Fruit fly (Drosophila melanogaster) whole organism, embryonic: ENCODE data around the gene Nup107.

Source experiments
- Asciz ChIP-seq: fragments of 200-800 bp; sonication (Bioruptor generic); optimal IDR thresholded peaks from 2 replicates; lab custom pipeline; 2017; ENCODE audit warnings: missing biosample characterization, mild to moderate bottlenecking, missing genetic modification characterization, missing genetic modification reagents
- Atf-2 ChIP-seq: fragments of 200-800 bp; sonication (Bioruptor generic); optimal IDR thresholded peaks from 2 replicates; lab custom pipeline; 2016; ENCODE audit warnings: missing biosample characterization, missing genetic modification characterization
- BEAF-32 ChIP-seq: fragments of 200-800 bp; sonication (Bioruptor generic); optimal IDR thresholded peaks from 3 replicates; lab custom pipeline; 2017; ENCODE audit warnings: missing biosample characterization, missing genetic modification characterization, mild to moderate bottlenecking, moderate library complexity, missing genetic modification reagents
- CG10979 ChIP-seq: fragments of 200-800 bp; sonication (Bioruptor generic); optimal IDR thresholded peaks from 2 replicates; lab custom pipeline; 2018; ENCODE audit warnings: missing biosample characterization, mild to moderate bottlenecking, missing genetic modification characterization, moderate library complexity
- CG11504 ChIP-seq: fragments of 200-800 bp; sonication (Bioruptor generic); optimal IDR thresholded peaks from 3 replicates; lab custom pipeline; 2019; ENCODE audit warnings: missing biosample characterization, mild to moderate bottlenecking, missing genetic modification characterization, moderate library complexity
- CG12391 ChIP-seq: fragments of 200-800 bp; sonication (Bioruptor generic); optimal IDR thresholded peaks from 3 replicates; lab custom pipeline; 2018; ENCODE audit warnings: missing biosample characterization, mild to moderate bottlenecking, missing genetic modification characterization, moderate library complexity
- CG14667 ChIP-seq: fragments of 200-800 bp; sonication (Bioruptor generic); IDR thresholded peaks from 2 replicates; pipeline ENCODE4 v1.3.6; 2022; ENCODE audit warnings: missing biosample characterization, missing genetic modification characterization
- CG15011 ChIP-seq: fragments of 200-800 bp; sonication (Bioruptor generic); optimal IDR thresholded peaks from 3 replicates; lab custom pipeline; 2018; ENCODE audit warnings: missing biosample characterization, mild to moderate bottlenecking, missing genetic modification characterization
- CG16815 ChIP-seq: fragments of 200-800 bp; sonication (Bioruptor generic); optimal IDR thresholded peaks from 3 replicates; lab custom pipeline; 2017; ENCODE audit warnings: missing biosample characterization, mild to moderate bottlenecking, missing genetic modification characterization
- CG17359 ChIP-seq: fragments of 200-800 bp; sonication (Bioruptor generic); optimal IDR thresholded peaks from 3 replicates; lab custom pipeline; 2018; ENCODE audit warnings: missing biosample characterization, mild to moderate bottlenecking, missing genetic modification characterization, moderate library complexity
- CG17385 ChIP-seq: fragments of 200-800 bp; sonication (Bioruptor generic); optimal IDR thresholded peaks from 3 replicates; lab custom pipeline; 2018; ENCODE audit warnings: missing biosample characterization, mild to moderate bottlenecking, missing genetic modification characterization
- CG2199 ChIP-seq: fragments of 200-800 bp; sonication (Bioruptor generic); IDR thresholded peaks from 3 replicates; pipeline ENCODE4 v1.3.6; 2022; ENCODE audit warnings: missing biosample characterization, missing genetic modification characterization
- CG2712 ChIP-seq: fragments of 200-800 bp; optimal IDR thresholded peaks from 3 replicates; lab custom pipeline; 2019; ENCODE audit warnings: missing biosample characterization, mild to moderate bottlenecking, missing genetic modification characterization, moderate library complexity
- CG30020 ChIP-seq: fragments of 200-800 bp; optimal IDR thresholded peaks from 2 replicates; lab custom pipeline; 2019; ENCODE audit warnings: missing biosample characterization, mild to moderate bottlenecking, missing genetic modification characterization, moderate library complexity
- CG30403 ChIP-seq: fragments of 200-800 bp; sonication (Bioruptor generic); optimal IDR thresholded peaks from 3 replicates; lab custom pipeline; 2016; ENCODE audit warnings: missing biosample characterization, missing genetic modification characterization
- CG34376 ChIP-seq: fragments of 200-800 bp; sonication (Bioruptor generic); optimal IDR thresholded peaks from 2 replicates; lab custom pipeline; 2018; ENCODE audit warnings: missing biosample characterization, mild to moderate bottlenecking, missing genetic modification characterization
- CG4328 ChIP-seq: fragments of 200-800 bp; sonication (Bioruptor generic); optimal IDR thresholded peaks from 3 replicates; lab custom pipeline; 2017; ENCODE audit warnings: missing biosample characterization, missing genetic modification reagents, missing genetic modification characterization
- CG4424 ChIP-seq: fragments of 200-800 bp; sonication (Bioruptor generic); optimal IDR thresholded peaks from 3 replicates; lab custom pipeline; 2016; ENCODE audit warnings: missing biosample characterization, missing genetic modification characterization
- CG5953 ChIP-seq: fragments of 200-800 bp; sonication (Bioruptor generic); IDR thresholded peaks from 2 replicates; pipeline ENCODE4 v1.3.6; 2022; ENCODE audit warnings: missing biosample characterization, missing genetic modification characterization
- CG6683 ChIP-seq: fragments of 200-800 bp; sonication (Bioruptor generic); optimal IDR thresholded peaks from 2 replicates; lab custom pipeline; 2017; ENCODE audit warnings: missing biosample characterization, mild to moderate bottlenecking, missing genetic modification characterization, missing genetic modification reagents
- CG7372 ChIP-seq: fragments of 200-800 bp; sonication (Bioruptor generic); IDR thresholded peaks from 2 replicates; pipeline ENCODE4 v1.3.6; 2022; ENCODE audit warnings: missing biosample characterization, missing genetic modification characterization
- CG8765 ChIP-seq: fragments of 200-800 bp; sonication (Bioruptor generic); IDR thresholded peaks from 2 replicates; pipeline ENCODE4 v1.3.6; 2022; ENCODE audit warnings: missing biosample characterization, missing genetic modification characterization
- CHES-1-like ChIP-seq: fragments of 200-800 bp; sonication (Bioruptor generic); optimal IDR thresholded peaks from 2 replicates; lab custom pipeline; 2016; ENCODE audit warnings: missing biosample characterization, missing genetic modification characterization
- Dad ChIP-seq: fragments of 200-800 bp; sonication (Bioruptor generic); optimal IDR thresholded peaks from 3 replicates; lab custom pipeline; 2016; ENCODE audit warnings: missing biosample characterization, missing genetic modification characterization
- Dll ChIP-seq: fragments of 200-800 bp; sonication (Bioruptor generic); IDR thresholded peaks from 4 replicates; pipeline ENCODE4 v1.3.6; 2022; ENCODE audit warnings: missing biosample characterization, missing genetic modification characterization; ENCODE audit not compliant: partially characterized antibody
- Doc2 ChIP-seq: fragments of 200-800 bp; sonication (Bioruptor generic); IDR thresholded peaks from 2 replicates; pipeline ENCODE4 v1.3.6; 2022; ENCODE audit warnings: missing biosample characterization, missing genetic modification characterization
- H15 ChIP-seq: fragments of 200-800 bp; sonication (Bioruptor generic); IDR thresholded peaks from 3 replicates; pipeline ENCODE4 v1.3.6; 2022; ENCODE audit warnings: missing biosample characterization, missing genetic modification characterization
- Hey ChIP-seq: fragments of 200-800 bp; sonication (Bioruptor generic); optimal IDR thresholded peaks from 3 replicates; lab custom pipeline; 2018; ENCODE audit warnings: missing biosample characterization, mild to moderate bottlenecking, missing genetic modification characterization
- MESR4 ChIP-seq: fragments of 200-800 bp; sonication (Bioruptor generic); optimal IDR thresholded peaks from 2 replicates; lab custom pipeline; 2018; ENCODE audit warnings: missing biosample characterization, mild to moderate bottlenecking, missing genetic modification characterization, moderate library complexity
- Med ChIP-seq: fragments of 200-800 bp; sonication (Bioruptor generic); peaks from one replicate; lab custom pipeline; 2016; ENCODE audit warnings: missing biosample characterization, missing genetic modification characterization, mild to moderate bottlenecking, inconsistent platforms, moderate library complexity
- NC2β ChIP-seq: fragments of 200-800 bp; sonication (Bioruptor generic); optimal IDR thresholded peaks from 2 replicates; lab custom pipeline; 2016; ENCODE audit warnings: missing biosample characterization, missing genetic modification characterization
- Pdp1 ChIP-seq, 2 experiments: fragments of 200-800 bp; sonication (Bioruptor generic); optimal IDR thresholded peaks; 3 replicates each; lab custom pipeline; 2016; ENCODE audit warnings: missing biosample characterization in 2 of 2, missing genetic modification characterization in 2 of 2, mild to moderate bottlenecking in 1 of 2, moderate library complexity in 1 of 2
- Rfx ChIP-seq: fragments of 200-800 bp; sonication (Bioruptor generic); IDR thresholded peaks from 2 replicates; pipeline ENCODE4 v1.3.6; 2022; ENCODE audit warnings: missing biosample characterization, missing genetic modification characterization
- Sry-δ ChIP-seq: fragments of 200-800 bp; sonication (Bioruptor generic); optimal IDR thresholded peaks from 2 replicates; lab custom pipeline; 2016; ENCODE audit warnings: missing biosample characterization, missing genetic modification characterization
- Trl ChIP-seq, 3 experiments: fragments of >200 bp in 2 of 3; fragments of 200-800 bp in 1 of 3; sonication (Bioruptor generic) in 1 of 3; optimal IDR thresholded peaks; 2 replicates in 1 of 3; 3 replicates in 2 of 3; lab custom pipeline; 2016 to 2017; ENCODE audit warnings: missing biosample characterization in 1 of 3, missing genetic modification characterization in 1 of 3
- ase ChIP-seq: fragments of 200-800 bp; sonication (Bioruptor generic); IDR thresholded peaks from 3 replicates; pipeline ENCODE4 v1.3.6; 2022; ENCODE audit warnings: missing biosample characterization, missing genetic modification characterization
- az2 ChIP-seq: fragments of 200-800 bp; sonication (Bioruptor generic); optimal IDR thresholded peaks from 3 replicates; lab custom pipeline; 2016; ENCODE audit warnings: missing biosample characterization, missing genetic modification characterization
- bsh ChIP-seq, 2 experiments: fragments of 200-800 bp; sonication (Bioruptor generic); optimal IDR thresholded peaks; 2 replicates each; lab custom pipeline; 2017 to 2018; ENCODE audit warnings: mild to moderate bottlenecking in 2 of 2, missing biosample characterization in 2 of 2, missing genetic modification characterization in 2 of 2, moderate library complexity in 1 of 2
- hkb ChIP-seq, 2 experiments: fragments of 200-800 bp in 1 of 2; fragments of >200 bp in 1 of 2; sonication (Bioruptor generic) in 1 of 2; IDR thresholded peaks in 1 of 2; optimal IDR thresholded peaks in 1 of 2; 2 replicates each; pipeline versions ENCODE4 v1.3.6 to Lab custom; 2017 to 2022; ENCODE audit warnings: missing biosample characterization in 1 of 2, missing genetic modification characterization in 1 of 2
- nmo ChIP-seq: fragments of 200-800 bp; sonication (Bioruptor generic); optimal IDR thresholded peaks from 2 replicates; lab custom pipeline; 2018; ENCODE audit warnings: missing biosample characterization, mild to moderate bottlenecking, missing genetic modification characterization, moderate library complexity
- prd ChIP-seq, 3 experiments: fragments of >200 bp in 2 of 3; fragments of 200-800 bp in 1 of 3; sonication (Bioruptor generic) in 1 of 3; optimal IDR thresholded peaks in 2 of 3; IDR thresholded peaks in 1 of 3; 2 replicates in 2 of 3; 3 replicates in 1 of 3; pipeline versions ENCODE4 v1.3.6 to Lab custom; 2017 to 2022; ENCODE audit warnings: missing biosample characterization in 1 of 3, missing genetic modification characterization in 1 of 3
- sd ChIP-seq: fragments of 200-800 bp; sonication (Bioruptor generic); optimal IDR thresholded peaks from 3 replicates; lab custom pipeline; 2018; ENCODE audit warnings: missing biosample characterization, mild to moderate bottlenecking, missing genetic modification characterization, moderate library complexity
- sens ChIP-seq: fragments of 200-800 bp; sonication (Bioruptor generic); peaks from one replicate; lab custom pipeline; 2016; ENCODE audit warnings: missing biosample characterization, missing genetic modification characterization
- sisA ChIP-seq: fragments of 200-800 bp; sonication (Bioruptor generic); IDR thresholded peaks from 2 replicates; pipeline ENCODE4 v1.3.6; 2022; ENCODE audit warnings: missing biosample characterization, missing genetic modification characterization
- sug ChIP-seq: fragments of 200-800 bp; optimal IDR thresholded peaks from 2 replicates; lab custom pipeline; 2019; ENCODE audit warnings: missing biosample characterization, mild to moderate bottlenecking, missing genetic modification characterization, moderate library complexity
- unc-4 ChIP-seq: fragments of 200-800 bp; sonication (Bioruptor generic); IDR thresholded peaks from 2 replicates; pipeline ENCODE4 v1.3.6; 2022; ENCODE audit warnings: missing biosample characterization, missing genetic modification characterization; ENCODE audit not compliant: partially characterized antibody
- vnd ChIP-seq: fragments of 200-800 bp; sonication (Bioruptor generic); IDR thresholded peaks from 3 replicates; pipeline ENCODE4 v1.3.6; 2022; ENCODE audit warnings: missing biosample characterization, missing genetic modification characterization; ENCODE audit not compliant: partially characterized antibody
- wek ChIP-seq: fragments of 200-800 bp; sonication (Bioruptor generic); optimal IDR thresholded peaks from 3 replicates; lab custom pipeline; 2018; ENCODE audit warnings: missing biosample characterization, mild to moderate bottlenecking, missing genetic modification characterization, moderate library complexity

Nup107 gene

DNA sequence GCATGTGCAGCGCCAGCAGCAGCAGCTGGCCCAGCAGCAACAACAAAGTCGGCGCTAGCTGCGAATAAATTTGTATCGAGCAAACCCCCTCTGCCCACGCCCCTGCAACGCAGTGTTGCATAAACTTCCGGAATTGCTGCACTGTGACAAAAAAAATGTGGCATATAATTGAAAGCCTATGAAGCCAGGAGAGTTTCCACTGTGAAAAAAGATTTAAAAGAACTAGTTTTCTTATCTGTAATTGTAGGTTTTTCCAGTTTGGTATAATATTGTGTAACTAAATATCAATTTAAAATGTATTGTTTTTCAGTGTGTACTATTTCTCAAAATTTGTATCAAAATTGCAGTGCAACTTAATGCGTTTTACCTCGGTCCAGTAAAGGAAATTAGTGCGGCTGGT, 12.3 kb upstream of the Nup107 start (continued):
- TF ChIP-seq ase (GFP tag; lab: Robert Waterston, UW) (0 out of 3 replicates have a peak, but pooled peaks have one; percentile 13), sug (tag; lab: Kevin White, UChicago) (no peak), Med (GFP tag; lab: Kevin White, UChicago) (peak; percentile 41), CHES-1-like (no peak), CG11504 (peak; percentile 47), CG30020 (no peak), CG17385 (no peak), sens (peak; percentile 75), Dad (GFP tag; lab: Kevin White, UChicago) (no peak), az2 (GFP tag; lab: Kevin White, UChicago) (peak; percentile 5), Asciz (GFP tag; lab: Kevin White, UChicago) (peak; percentile 4), Atf-2 (GFP tag; lab: Kevin White, UChicago) (no peak), CG4424 (GFP tag; lab: Kevin White, UChicago) (peak; percentile 20), CG2712 (tag; lab: Kevin White, UChicago) (peak; percentile 14), nmo (GFP tag; lab: Kevin White, UChicago) (no peak), MESR4 (GFP tag; lab: Kevin White, UChicago) (no peak), wek (GFP tag; lab: Kevin White, UChicago) (no peak), Sry-δ (GFP tag; lab: Kevin White, UChicago) (no peak), CG7372 (no peak), CG14667 (GFP tag; lab: Robert Waterston, UW) (0 out of 2 replicates have a peak, but pooled peaks have one; percentile 5), prd (optimal IDR thresholded peaks at IDR 0.05; lab: Kevin White, UChicago) (no peak), prd (GFP tag; IDR thresholded peaks at IDR 0.05; lab: Robert Waterston, UW) (peak; percentile 34; the same call in 2 of the 3 replicates), CG17359 (tag; lab: Kevin White, UChicago) (peak; percentile 40), Doc2 (GFP tag; lab: Robert Waterston, UW) (no peak), CG2199 (0 out of 3 replicates have a peak, but pooled peaks have one; percentile 21), Hey (tag; lab: Kevin White, UChicago) (no peak), CG30403 (GFP tag; lab: Kevin White, UChicago) (peak; percentile 11), sisA (GFP tag; lab: Robert Waterston, UW) (peak; percentile 40; the same call in 1 of the 2 replicates), Pdp1 (GFP tag; optimal IDR thresholded peaks at IDR 0.05; lab: Kevin White, UChicago) (peak in 1 of 2 experiments; percentile 45), CG10979 (tag; lab: Kevin White, UChicago) (peak; percentile 16), CG16815 (no peak), Trl (optimal IDR thresholded peaks at IDR 0.05; lab: Kevin White, UChicago) (no peak), Trl (GFP tag; optimal IDR thresholded peaks at IDR 0.05; lab: Kevin White, UChicago) (no peak), bsh (GFP tag; optimal IDR thresholded peaks at IDR 0.05; lab: Kevin White, UChicago) (peak in 1 of 2 experiments; percentile 17), CG12391 (tag; lab: Kevin White, UChicago) (peak; percentile 7), vnd (GFP tag; lab: Robert Waterston, UW) (no peak), CG4328 (no peak), BEAF-32 (no peak), CG8765 (no peak), NC2β (GFP tag; lab: Kevin White, UChicago) (no peak), CG5953 (GFP tag; lab: Robert Waterston, UW) (0 out of 2 replicates have a peak, but pooled peaks have one; percentile 9), Dll (no peak), unc-4 (no peak), CG34376 (GFP tag; lab: Kevin White, UChicago) (no peak), H15 (GFP tag; lab: Robert Waterston, UW) (0 out of 3 replicates have a peak, but pooled peaks have one; percentile 30), CG6683 (no peak), Rfx (GFP tag; lab: Robert Waterston, UW) (no peak), hkb (optimal IDR thresholded peaks at IDR 0.05; lab: Kevin White, UChicago) (no peak), hkb (GFP tag; IDR thresholded peaks at IDR 0.05; lab: Robert Waterston, UW) (0 out of 2 replicates have a peak, but pooled peaks have one; percentile 13), sd (tag; lab: Kevin White, UChicago) (no peak), CG15011 (GFP tag; lab: Kevin White, UChicago) (no peak)
